Worm (Caenorhabditis elegans) whole organism, young adult: ENCODE data around the gene F56D6.8.

Experiments used
- C17E4.6 ChIP-seq: fragments of 200-800 bp; sonication (Bioruptor generic); IDR thresholded peaks from 2 replicates; pipeline ENCODE4 v1.3.6; 2022; ENCODE audit warnings: missing genetic modification reagents, missing genetic modification characterization, missing compliant biosample characterization
- D2030.7 ChIP-seq: fragments of 200-800 bp; sonication (Bioruptor generic); IDR thresholded peaks from 2 replicates; pipeline ENCODE4 v1.3.6; 2022; ENCODE audit warnings: missing genetic modification reagents, missing genetic modification characterization, missing compliant biosample characterization
- F10E7.11 ChIP-seq: sonication (generic microtip); optimal IDR thresholded peaks from 2 replicates; lab custom pipeline; 2017; ENCODE audit warnings: mild to moderate bottlenecking, missing genetic modification characterization, moderate library complexity, missing compliant biosample characterization
- F22D6.2 ChIP-seq: sonication (generic microtip); optimal IDR thresholded peaks from 2 replicates; lab custom pipeline; 2016; ENCODE audit warnings: mild to moderate bottlenecking, missing genetic modification characterization, missing compliant biosample characterization
- F52B5.7 ChIP-seq: sonication (generic microtip); optimal IDR thresholded peaks from 2 replicates; lab custom pipeline; 2016; ENCODE audit warnings: mild to moderate bottlenecking, missing genetic modification characterization, missing compliant biosample characterization
- F57A8.1 ChIP-seq: fragments of 200-800 bp; sonication (Bioruptor generic); optimal IDR thresholded peaks from 2 replicates; lab custom pipeline; 2018; ENCODE audit warnings: mild to moderate bottlenecking, missing genetic modification characterization, moderate library complexity, missing compliant biosample characterization
- F57C9.4 ChIP-seq: sonication (generic microtip); optimal IDR thresholded peaks from 2 replicates; lab custom pipeline; 2017; ENCODE audit warnings: mild to moderate bottlenecking, missing genetic modification characterization, missing compliant biosample characterization
- Y67H2A.10 ChIP-seq: fragments of 200-800 bp; sonication (Bioruptor generic); conservative IDR thresholded peaks from 2 replicates; pipeline ENCODE4 v1.3.6; 2022; ENCODE audit warnings: missing genetic modification reagents, missing genetic modification characterization, missing compliant biosample characterization
- ZK185.1 ChIP-seq: sonication (generic microtip); optimal IDR thresholded peaks from 2 replicates; lab custom pipeline; 2016; ENCODE audit warnings: mild to moderate bottlenecking, missing genetic modification characterization, missing compliant biosample characterization; ENCODE audit not compliant: poor library complexity, severe bottlenecking
- akir-1 ChIP-seq: fragments of 200-800 bp; sonication (Bioruptor generic); optimal IDR thresholded peaks from 2 replicates; lab custom pipeline; 2018; ENCODE audit warnings: mild to moderate bottlenecking, missing genetic modification characterization, moderate library complexity, missing compliant biosample characterization
- ama-1 ChIP-seq, 3 experiments: fragments of 150-350 bp in 1 of 3; sonication (generic microtip) in 2 of 3; optimal IDR thresholded peaks; 2 replicates each; lab custom pipeline; 2014 to 2018; ENCODE audit warnings: missing biosample characterization in 2 of 3, missing genetic modification characterization in 2 of 3, missing genetic modification reagents in 2 of 3
- attf-6 ChIP-seq: fragments of 200-800 bp; sonication (Bioruptor generic); IDR thresholded peaks from 2 replicates; pipeline ENCODE4 v1.3.6; 2022; ENCODE audit warnings: missing genetic modification reagents, missing genetic modification characterization, missing compliant biosample characterization
- bed-1 ChIP-seq: fragments of 200-800 bp; sonication (Bioruptor generic); IDR thresholded peaks from 2 replicates; pipeline ENCODE4 v1.3.6; 2022; ENCODE audit warnings: missing genetic modification reagents, missing genetic modification characterization, missing compliant biosample characterization
- bed-2 ChIP-seq: fragments of 200-800 bp; sonication (Bioruptor generic); IDR thresholded peaks from 2 replicates; pipeline ENCODE4 v1.3.6; 2022; ENCODE audit warnings: missing genetic modification reagents, missing genetic modification characterization, missing compliant biosample characterization
- cebp-1 ChIP-seq, 2 experiments: fragments of 200-800 bp in 1 of 2; sonication (Bioruptor generic) in 1 of 2; sonication (generic microtip) in 1 of 2; IDR thresholded peaks in 1 of 2; optimal IDR thresholded peaks in 1 of 2; 2 replicates each; pipeline versions ENCODE4 v1.3.6 to Lab custom; 2017 to 2022; ENCODE audit warnings: missing compliant biosample characterization in 2 of 2, missing genetic modification characterization in 2 of 2, mild to moderate bottlenecking in 1 of 2, missing genetic modification reagents in 1 of 2, moderate library complexity in 1 of 2
- ceh-79 ChIP-seq: sonication (generic microtip); optimal IDR thresholded peaks from 2 replicates; lab custom pipeline; 2017; ENCODE audit warnings: mild to moderate bottlenecking, missing genetic modification characterization, missing compliant biosample characterization
- die-1 ChIP-seq: sonication (generic microtip); optimal IDR thresholded peaks from 2 replicates; lab custom pipeline; 2016; ENCODE audit warnings: missing genotype, mild to moderate bottlenecking, missing genetic modification characterization, missing compliant biosample characterization
- dox-1 ChIP-seq: fragments of 200-800 bp; sonication (Bioruptor generic); IDR thresholded peaks from 2 replicates; pipeline ENCODE4 v1.3.6; 2022; ENCODE audit warnings: missing genetic modification reagents, missing genetic modification characterization, missing compliant biosample characterization
- hmg-1.2 ChIP-seq: fragments of 200-800 bp; sonication (Bioruptor generic); IDR thresholded peaks from 2 replicates; pipeline ENCODE4 v1.3.6; 2022; ENCODE audit warnings: missing genetic modification reagents, missing genetic modification characterization, missing compliant biosample characterization
- hmg-20 ChIP-seq: fragments of 200-800 bp; sonication (Bioruptor generic); IDR thresholded peaks from 2 replicates; pipeline ENCODE4 v1.3.6; 2022; ENCODE audit warnings: missing genetic modification reagents, missing genetic modification characterization, missing compliant biosample characterization
- hrde-1 ChIP-seq: sonication (generic microtip); optimal IDR thresholded peaks from 2 replicates; lab custom pipeline; 2016; ENCODE audit warnings: missing genetic modification characterization, mild to moderate bottlenecking, missing compliant biosample characterization, moderate library complexity, missing genotype, missing genetic modification reagents, borderline replicate concordance
- lin-54 ChIP-seq: fragments of 200-800 bp; sonication (Bioruptor generic); optimal IDR thresholded peaks from 2 replicates; lab custom pipeline; 2018; ENCODE audit warnings: mild to moderate bottlenecking, missing genetic modification characterization, missing compliant biosample characterization
- madf-10 ChIP-seq: sonication (generic microtip); optimal IDR thresholded peaks from 2 replicates; lab custom pipeline; 2016; ENCODE audit warnings: mild to moderate bottlenecking, missing genetic modification characterization, missing compliant biosample characterization
- madf-6 ChIP-seq: fragments of 200-800 bp; sonication (Bioruptor generic); IDR thresholded peaks from 2 replicates; pipeline ENCODE4 v1.3.6; 2022; ENCODE audit warnings: missing genetic modification reagents, missing genetic modification characterization, missing compliant biosample characterization
- madf-8 ChIP-seq: fragments of 200-800 bp; sonication (Bioruptor generic); conservative IDR thresholded peaks from 2 replicates; pipeline ENCODE4 v1.3.6; 2022; ENCODE audit warnings: missing genetic modification reagents, missing genetic modification characterization, missing compliant biosample characterization
- mcd-1 ChIP-seq: fragments of 200-800 bp; sonication (Bioruptor generic); IDR thresholded peaks from 2 replicates; pipeline ENCODE4 v1.3.6; 2022; ENCODE audit warnings: missing genetic modification reagents, missing genetic modification characterization, missing compliant biosample characterization
- nfya-1 ChIP-seq: sonication (generic microtip); optimal IDR thresholded peaks from 2 replicates; lab custom pipeline; 2017; ENCODE audit warnings: antibody characterized with exemption, missing compliant biosample characterization, missing genetic modification characterization, borderline replicate concordance; ENCODE audit not compliant: insufficient read depth
- nfyb-1 ChIP-seq: fragments of 200-800 bp; sonication (Bioruptor generic); IDR thresholded peaks from 2 replicates; pipeline ENCODE4 v1.3.6; 2022; ENCODE audit warnings: missing genetic modification reagents, missing genetic modification characterization, missing compliant biosample characterization
- nhr-90 ChIP-seq: sonication (generic microtip); optimal IDR thresholded peaks from 2 replicates; lab custom pipeline; 2016; ENCODE audit warnings: missing genotype, mild to moderate bottlenecking, missing genetic modification characterization, missing compliant biosample characterization
- repo-1 ChIP-seq: sonication (generic microtip); optimal IDR thresholded peaks from 2 replicates; lab custom pipeline; 2017; ENCODE audit warnings: mild to moderate bottlenecking, missing genetic modification characterization, missing compliant biosample characterization
- somi-1 ChIP-seq: fragments of 200-800 bp; sonication (Bioruptor generic); optimal IDR thresholded peaks from 2 replicates; lab custom pipeline; 2018; ENCODE audit warnings: mild to moderate bottlenecking, missing genetic modification characterization, missing compliant biosample characterization
- tbp1 ChIP-seq: fragments of 200-800 bp; sonication (Bioruptor generic); optimal IDR thresholded peaks from 2 replicates; lab custom pipeline; 2018; ENCODE audit warnings: mild to moderate bottlenecking, missing genetic modification characterization, missing compliant biosample characterization
- zfh-2 ChIP-seq: fragments of 200-800 bp; sonication (Bioruptor generic); conservative IDR thresholded peaks from 2 replicates; pipeline ENCODE4 v1.3.6; 2022; ENCODE audit warnings: missing genetic modification reagents, missing genetic modification characterization, missing compliant biosample characterization

The F56D6.8 gene

DNA sequence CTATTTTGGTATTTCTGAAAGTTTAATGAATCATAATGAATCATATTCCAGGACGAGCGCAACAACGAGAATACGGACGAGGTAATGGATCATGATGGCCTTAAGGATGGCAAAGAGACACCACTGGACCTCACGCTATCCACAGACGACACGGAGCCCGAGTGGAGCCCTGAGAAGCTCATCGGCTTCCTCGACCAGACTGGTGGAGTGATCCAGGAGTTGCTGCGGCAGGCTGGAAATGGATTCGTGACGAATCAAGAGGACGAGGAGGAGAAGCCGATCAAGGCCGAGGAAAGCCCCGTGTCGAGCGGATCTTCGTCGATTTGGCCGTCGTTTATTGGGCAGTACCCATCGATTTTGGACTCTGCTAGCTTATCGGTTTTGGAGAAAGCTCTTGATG is 34.7 kb downstream of the F56D6.8 start:
- TF ChIP-seq die-1 (no peak), repo-1 (tag; lab: Kevin White, UChicago) (no peak), ceh-79 (tag; lab: Kevin White, UChicago) (no peak), mcd-1 (GFP tag; lab: Robert Waterston, UW) (0 out of 2 replicates have a peak, but pooled peaks have one; percentile 5), zfh-2 (peak; percentile 61), F57C9.4 (no peak)
- TF ChIP-seq, all 124 proteins: peak for 2

DNA sequence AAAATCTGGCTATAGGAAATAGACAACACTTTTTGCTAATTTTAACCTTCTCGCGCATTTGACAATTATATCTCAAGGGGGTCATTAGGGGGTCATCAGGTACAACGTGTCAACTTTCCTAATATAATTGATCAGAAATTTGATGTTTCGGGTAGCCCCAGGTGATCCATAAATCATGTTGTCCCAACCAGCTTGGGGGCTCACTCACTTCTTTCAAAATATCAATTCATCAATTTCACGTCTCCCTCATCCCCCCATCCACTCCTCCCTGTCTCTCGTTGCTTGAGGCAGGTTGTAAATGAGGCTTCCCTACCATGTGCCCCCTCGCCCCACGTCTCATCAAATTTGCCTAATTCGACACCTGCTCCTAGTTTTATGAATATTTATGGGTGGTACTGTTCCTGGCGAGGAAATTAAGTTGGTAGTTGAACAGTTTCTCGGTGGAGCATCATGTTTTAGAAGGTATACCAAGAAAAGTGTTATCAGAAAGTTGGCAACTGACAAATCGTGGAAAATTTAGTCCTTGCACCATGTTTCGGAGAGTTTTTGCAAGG is 36.2 kb downstream of the F56D6.8 start:
- TF ChIP-seq repo-1 (tag; lab: Kevin White, UChicago) (no peak), tbp1 (no peak), attf-6 (GFP tag; lab: Robert Waterston, UW) (no peak), F57C9.4 (no peak), Y67H2A.10 (GFP tag; lab: Robert Waterston, UW) (no peak), mcd-1 (GFP tag; lab: Robert Waterston, UW) (no peak), D2030.7 (GFP tag; lab: Robert Waterston, UW) (no peak), madf-10 (tag; lab: Kevin White, UChicago) (no peak), nfyb-1 (no peak), nfya-1 (tag; lab: Kevin White, UChicago) (no peak), C17E4.6 (no peak), bed-1 (no peak), F22D6.2 (tag; lab: Kevin White, UChicago) (no peak), F52B5.7 (tag; lab: Kevin White, UChicago) (no peak), hrde-1 (no peak)

DNA sequence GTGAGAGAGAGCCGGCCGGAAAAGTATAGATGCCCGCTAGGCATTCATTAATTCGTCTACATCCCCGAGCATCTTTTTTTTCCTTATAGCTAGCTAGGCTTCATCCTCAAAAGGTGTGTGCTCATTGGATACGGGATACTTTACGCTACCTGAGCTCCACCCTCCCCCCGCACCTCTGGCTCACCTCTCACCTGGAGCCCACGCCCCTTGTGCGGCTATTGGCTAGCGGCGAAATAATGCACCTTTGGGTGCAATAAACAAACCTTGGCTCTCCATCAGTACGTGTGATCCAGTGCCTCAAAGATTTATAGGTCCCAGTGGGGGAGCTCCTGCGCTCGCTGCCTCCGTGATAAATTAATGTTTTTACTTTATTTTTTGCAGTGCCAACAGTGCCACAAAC is 38.0 kb downstream of the F56D6.8 start:
- TF ChIP-seq cebp-1 (GFP tag; IDR thresholded peaks at IDR 0.05; lab: Robert Waterston, UW): no peak
- TF ChIP-seq cebp-1 (tag; optimal IDR thresholded peaks at IDR 0.05; lab: Kevin White, UChicago): no peak
- 0 out of 2 replicates have a peak, but pooled peaks have one; percentile 22 for TF ChIP-seq zfh-2
- TF ChIP-seq hmg-20 (GFP tag; lab: Robert Waterston, UW): no peak
- TF ChIP-seq tbp1: no peak

DNA sequence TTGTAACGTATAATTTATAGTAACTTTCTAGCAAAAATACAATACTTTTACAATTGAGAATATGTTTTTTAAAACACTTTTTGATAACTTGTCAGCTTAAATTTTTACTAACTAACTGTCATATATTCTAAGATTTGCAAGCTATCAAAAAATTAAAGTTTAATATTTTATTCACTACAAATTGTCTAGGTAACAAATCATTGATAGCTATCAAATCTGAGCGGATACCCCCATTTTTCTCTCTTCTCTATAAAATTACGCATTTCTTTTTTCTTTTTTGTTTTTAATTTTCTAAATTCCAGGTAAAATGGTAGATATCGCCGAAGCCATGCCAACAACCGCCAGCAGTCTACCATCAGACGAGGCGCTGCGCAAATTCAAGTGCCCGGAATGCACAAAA is 38.7 kb downstream of the F56D6.8 start, which contains the start of gene zag-1:
zag-1 (plus strand) TSS at position 301 of the 400 bp plus-strand sequence.
- TF ChIP-seq lin-54: no peak
- TF ChIP-seq hmg-1.2 (GFP tag; lab: Robert Waterston, UW): no peak
- TF ChIP-seq madf-8: no peak
- no peak for TF ChIP-seq madf-6 (GFP tag; lab: Robert Waterston, UW)
- no peak for TF ChIP-seq F22D6.2 (tag; lab: Kevin White, UChicago)
- no peak for TF ChIP-seq nhr-90 (tag; lab: Kevin White, UChicago)
- no peak for TF ChIP-seq akir-1 (GFP tag; lab: Kevin White, UChicago)
- TF ChIP-seq ZK185.1 (tag; lab: Kevin White, UChicago): no peak
- TF ChIP-seq bed-2 (GFP tag; lab: Robert Waterston, UW): no peak
- TF ChIP-seq ama-1 (optimal IDR thresholded peaks at IDR 0.05; lab: Kevin White, UChicago): no peak
- no peak for TF ChIP-seq ama-1 (GFP tag; optimal IDR thresholded peaks at IDR 0.05; lab: Kevin White, UChicago)

DNA sequence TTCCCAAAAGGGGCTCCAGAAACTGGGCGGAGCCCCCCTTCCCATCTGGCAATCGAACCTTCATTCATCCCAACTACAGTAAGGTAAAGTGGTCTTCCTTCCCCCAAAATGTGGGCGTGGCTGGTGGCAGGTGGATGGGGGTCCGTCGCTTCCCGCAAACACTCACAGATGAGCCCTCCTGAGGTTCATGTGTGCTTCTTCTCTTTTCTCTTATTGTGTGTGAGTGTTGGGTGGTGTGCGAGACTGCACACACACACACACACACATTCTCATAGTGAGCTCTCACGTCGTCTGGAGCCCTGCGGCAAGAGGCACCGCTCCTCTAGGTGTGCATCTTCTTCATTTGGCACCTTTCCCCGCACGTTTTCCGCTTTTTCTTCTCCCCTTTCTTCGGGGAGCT is 39.6 kb downstream of the F56D6.8 start:
- TF ChIP-seq F10E7.11: no peak
- peak; percentile 50 for TF ChIP-seq zfh-2
- TF ChIP-seq F57A8.1: no peak
- peak; percentile 30; the same call in 1 of the 2 replicates for TF ChIP-seq dox-1 (GFP tag; lab: Robert Waterston, UW)
- TF ChIP-seq F22D6.2 (tag; lab: Kevin White, UChicago): no peak
- no peak for TF ChIP-seq somi-1 (GFP tag; lab: Kevin White, UChicago)
